Worm (Caenorhabditis elegans) whole organism, L1 larva: ENCODE results near the gene mfn-1.

Source experiments
- ceh-82 ChIP-seq, 3 experiments: fragments of 150-350 bp in 1 of 3; sonication (generic microtip) in 2 of 3; optimal IDR thresholded peaks; 2 replicates each; lab custom pipeline; 2014 to 2017; ENCODE audit warnings: missing biosample characterization in 3 of 3, missing genetic modification characterization in 3 of 3
- hlh-4 ChIP-seq: sonication (generic microtip); optimal IDR thresholded peaks from 2 replicates; lab custom pipeline; 2016; ENCODE audit warnings: mild to moderate bottlenecking, missing genetic modification characterization, missing compliant biosample characterization
- nhr-12 ChIP-seq: sonication (generic microtip); optimal IDR thresholded peaks from 2 replicates; lab custom pipeline; 2017; ENCODE audit warnings: missing biosample characterization, missing genetic modification characterization
- pax-3 ChIP-seq: fragments of 200-800 bp; sonication (Bioruptor generic); optimal IDR thresholded peaks from 2 replicates; lab custom pipeline; 2018; ENCODE audit warnings: mild to moderate bottlenecking, missing genetic modification characterization, moderate library complexity, missing compliant biosample characterization
- unc-62 ChIP-seq: fragments of 150-350 bp; optimal IDR thresholded peaks from 2 replicates; lab custom pipeline; 2014; ENCODE audit warnings: missing biosample characterization, missing genetic modification reagents, missing genetic modification characterization

ce11 chrII:11485200-11485599 lies 13.4 kb upstream of the mfn-1 start, which contains the start of gene twk-5:
- TF ChIP-seq ceh-82 (tag; optimal IDR thresholded peaks at IDR 0.05; lab: Kevin White, UChicago) (no peak), hlh-4 (no peak), nhr-12 (tag; lab: Kevin White, UChicago) (no peak), unc-62 (GFP tag; lab: Kevin White, UChicago) (no peak), pax-3 (tag; lab: Kevin White, UChicago) (no peak)
